Worm (Caenorhabditis elegans) whole organism, L2 larva: ENCODE measurements around the gene klo-1.

Source experiments
- blmp-1 ChIP-seq: sonication (generic microtip); optimal IDR thresholded peaks from 2 replicates; lab custom pipeline; 2017; ENCODE audit warnings: missing genetic modification characterization, mild to moderate bottlenecking, missing compliant biosample characterization, antibody characterized with exemption, moderate library complexity; ENCODE audit not compliant: insufficient read depth
- dmd-4 ChIP-seq: sonication (generic microtip); optimal IDR thresholded peaks from 2 replicates; lab custom pipeline; 2017; ENCODE audit warnings: missing biosample characterization, missing genetic modification characterization
- lin-39 ChIP-seq: fragments of 150-350 bp; optimal IDR thresholded peaks from 2 replicates; lab custom pipeline; 2014; ENCODE audit warnings: missing biosample characterization, missing genetic modification reagents, missing genetic modification characterization
- nhr-77 ChIP-seq: fragments of 150-350 bp; optimal IDR thresholded peaks from 2 replicates; lab custom pipeline; 2014; ENCODE audit warnings: missing biosample characterization, missing genetic modification characterization

ce11 chrIV:7724912-7725311, 23.1 kb downstream of the klo-1 start:
- TF ChIP-seq dmd-4 (tag; lab: Kevin White, UChicago), result no peak
- TF ChIP-seq blmp-1 (tag; lab: Kevin White, UChicago), result no peak
- no peak for TF ChIP-seq lin-39
- TF ChIP-seq nhr-77, result no peak
